Worm (Caenorhabditis elegans): ENCODE data around the gene M151.10.

Gene M151.10

ce11 chrII:3682770-3683234 lies 42.7 kb upstream of the M151.10 start, which contains the start of gene F19B10.1 (continued):
- TF ChIP-seq mes-2 (tag; optimal IDR thresholded peaks at IDR 0.05; ENCODE audit: poor library complexity, severe bottlenecking), result peak; percentile 86
- no peak for TF ChIP-seq lsy-2 (tag; optimal IDR thresholded peaks at IDR 0.05)
- peak; percentile 85 for TF ChIP-seq duxl-1 (tag; optimal IDR thresholded peaks at IDR 0.05; ENCODE audit: poor library complexity)

ce11 chrII:3681365-3682083 lies 41.4 kb upstream of the M151.10 start, which contains the start of gene F19B10.10:
Gene F19B10.10, minus strand, starts transcription at chrII:3681415.
- TF ChIP-seq aly-2 (tag; optimal IDR thresholded peaks at IDR 0.05) (no peak), F10B5.3 (tag; optimal IDR thresholded peaks at IDR 0.05) (no peak), aha-1 (tag) (no peak), unc-39 (tag; optimal IDR thresholded peaks at IDR 0.05) (no peak), nhr-11 (tag; optimal IDR thresholded peaks at IDR 0.05) (no peak), arid-1 (GFP tag; conservative IDR thresholded peaks at IDR 0.05) (no peak)

ce11 chrII:3680366-3680765 lies 40.3 kb upstream of the M151.10 start:
- TF ChIP-seq F44E2.7 (GFP tag; IDR thresholded peaks at IDR 0.05) (no peak), ZK546.5 (tag; optimal IDR thresholded peaks at IDR 0.05) (no peak), ceh-28 (tag; optimal IDR thresholded peaks at IDR 0.05) (no peak), nhr-102 (tag; optimal IDR thresholded peaks at IDR 0.05) (no peak), aly-2 (tag; optimal IDR thresholded peaks at IDR 0.05) (no peak), skn-1 (tag; optimal IDR thresholded peaks at IDR 0.05) (no peak), lin-29 (GFP tag; IDR thresholded peaks at IDR 0.05) (no peak), ceh-44 (GFP tag; IDR thresholded peaks at IDR 0.05) (no peak), nhr-41 (GFP tag; IDR thresholded peaks at IDR 0.05) (no peak), lin-1 (GFP tag; IDR thresholded peaks at IDR 0.05) (no peak), spr-1 (tag; optimal IDR thresholded peaks at IDR 0.05) (no peak)

ce11 chrII:3678978-3679377 lies 38.9 kb upstream of the M151.10 start:
- TF ChIP-seq saeg-2 (GFP tag; IDR thresholded peaks at IDR 0.05) (no peak), unc-62 (GFP tag; optimal IDR thresholded peaks at IDR 0.05 in 1 of 2) (peak in 1 of 2 experiments; percentile 92), unc-62 (tag; optimal IDR thresholded peaks at IDR 0.05) (no peak), nhr-48 (tag; optimal IDR thresholded peaks at IDR 0.05) (no peak), dve-1 (tag; optimal IDR thresholded peaks at IDR 0.05; ENCODE audit: insufficient read depth) (no peak)

- TF ChIP-seq lim-7 (GFP tag; IDR thresholded peaks at IDR 0.05), result no peak
- TF ChIP-seq madf-5 (GFP tag; IDR thresholded peaks at IDR 0.05), result no peak
- no peak for TF ChIP-seq ztf-7 (tag; optimal IDR thresholded peaks at IDR 0.05)
- TF ChIP-seq zip-11 (GFP tag; IDR thresholded peaks at IDR 0.05), result no peak
- TF ChIP-seq set-16 (GFP tag; IDR thresholded peaks at IDR 0.05), result no peak
- TF ChIP-seq daf-16 (GFP tag; optimal IDR thresholded peaks at IDR 0.05), result no peak
- no peak for TF ChIP-seq daf-16 (tag; optimal IDR thresholded peaks at IDR 0.05)
- no peak for TF ChIP-seq nhr-102 (tag; optimal IDR thresholded peaks at IDR 0.05)
- TF ChIP-seq spr-3 (GFP tag; optimal IDR thresholded peaks at IDR 0.05), result no peak
These were observed 35.1 kb upstream of the M151.10 start, which contains the start of gene F19B10.2 for ce11 chrII:3675176-3675575. Gene F19B10.2, plus strand, starts transcription at chrII:3675476.

ce11 chrII:3673493-3673892 lies 33.4 kb upstream of the M151.10 start, which contains the start of gene sea-1:
Gene sea-1, minus strand, starts transcription at chrII:3673593.
- no peak for TF ChIP-seq nhr-42 (GFP tag; IDR thresholded peaks at IDR 0.05)
- no peak for TF ChIP-seq lin-1 (GFP tag; IDR thresholded peaks at IDR 0.05)
- TF ChIP-seq nhr-28 (tag; optimal IDR thresholded peaks at IDR 0.05), result no peak
- no peak for TF ChIP-seq pqm-1 (tag; optimal IDR thresholded peaks at IDR 0.05)
- no peak for TF ChIP-seq daf-19 (GFP tag; conservative IDR thresholded peaks at IDR 0.05)
- no peak for TF ChIP-seq F49E8.2 (tag; optimal IDR thresholded peaks at IDR 0.05; ENCODE audit: borderline replicate concordance)
- no peak for TF ChIP-seq egl-27 (tag; optimal IDR thresholded peaks at IDR 0.05)
- TF ChIP-seq spr-1 (tag; optimal IDR thresholded peaks at IDR 0.05), result no peak
- no peak for TF ChIP-seq unc-130 (GFP tag; optimal IDR thresholded peaks at IDR 0.05)
- no peak for TF ChIP-seq mxl-2 (GFP tag; conservative IDR thresholded peaks at IDR 0.05)
- TF ChIP-seq attf-4 (tag; optimal IDR thresholded peaks at IDR 0.05), result no peak
- no peak for TF ChIP-seq hif-1 (tag; optimal IDR thresholded peaks at IDR 0.05)
- no peak for TF ChIP-seq ctbp-1 (GFP tag; IDR thresholded peaks at IDR 0.05)
- TF ChIP-seq gei-8 (GFP tag; optimal IDR thresholded peaks at IDR 0.05), result no peak

All from whole organism, L4 larva.